Worm (Caenorhabditis elegans) whole organism, L2 larva: ENCODE measurements around the gene T11F8.1.
"Not testable (repeated sequence)": the region's sequence is repeated elsewhere in the genome, so short reads cannot be mapped to it uniquely, and the experiment has no call there.

Experiments used
- F13H6.1 ChIP-seq: sonication (generic microtip); optimal IDR thresholded peaks from 2 replicates; lab custom pipeline; 2016; ENCODE audit warnings: missing genetic modification characterization, missing compliant biosample characterization
- ZK546.5 ChIP-seq: sonication (generic microtip); optimal IDR thresholded peaks from 2 replicates; lab custom pipeline; 2017; ENCODE audit warnings: missing biosample characterization, missing genetic modification characterization
- aly-2 ChIP-seq: fragments of 150-350 bp; optimal IDR thresholded peaks from 2 replicates; lab custom pipeline; 2014; ENCODE audit warnings: missing biosample characterization, missing genetic modification characterization
- ama-1 ChIP-seq: fragments of 150-350 bp; optimal IDR thresholded peaks from 2 replicates; lab custom pipeline; 2018; ENCODE audit warnings: inconsistent platforms
- blmp-1 ChIP-seq: sonication (generic microtip); optimal IDR thresholded peaks from 2 replicates; lab custom pipeline; 2017; ENCODE audit warnings: missing genetic modification characterization, mild to moderate bottlenecking, missing compliant biosample characterization, antibody characterized with exemption, moderate library complexity; ENCODE audit not compliant: insufficient read depth
- ceh-16 ChIP-seq: fragments of 150-350 bp; optimal IDR thresholded peaks from 2 replicates; lab custom pipeline; 2014; ENCODE audit warnings: missing biosample characterization, missing genetic modification characterization
- egl-27 ChIP-seq: sonication (generic microtip); optimal IDR thresholded peaks from 3 replicates; lab custom pipeline; 2017; ENCODE audit warnings: missing biosample characterization, missing genetic modification reagents, missing genetic modification characterization
- elt-1 ChIP-seq: fragments of 150-350 bp; optimal IDR thresholded peaks from 2 replicates; lab custom pipeline; 2014; ENCODE audit warnings: missing biosample characterization, missing genetic modification characterization
- elt-3 ChIP-seq: sonication (generic microtip); optimal IDR thresholded peaks from 2 replicates; lab custom pipeline; 2017; ENCODE audit warnings: missing biosample characterization, missing genetic modification characterization
- fos-1 ChIP-seq: fragments of 150-350 bp; optimal IDR thresholded peaks from 2 replicates; lab custom pipeline; 2014; ENCODE audit warnings: missing biosample characterization, missing genetic modification characterization
- gmeb-1 ChIP-seq: fragments of 150-350 bp; optimal IDR thresholded peaks from 2 replicates; lab custom pipeline; 2014; ENCODE audit warnings: missing biosample characterization, missing genetic modification characterization
- lin-11 ChIP-seq: fragments of 150-350 bp; sonication (generic microtip); optimal IDR thresholded peaks from 2 replicates; lab custom pipeline; 2014; ENCODE audit warnings: missing biosample characterization, missing genetic modification characterization, inconsistent platforms, mixed read lengths
- lin-13 ChIP-seq: fragments of 150-350 bp; optimal IDR thresholded peaks from 2 replicates; lab custom pipeline; 2014; ENCODE audit warnings: missing biosample characterization, missing genetic modification reagents, missing genetic modification characterization
- lin-39 ChIP-seq: fragments of 150-350 bp; optimal IDR thresholded peaks from 2 replicates; lab custom pipeline; 2014; ENCODE audit warnings: missing biosample characterization, missing genetic modification reagents, missing genetic modification characterization
- mab-5 ChIP-seq: fragments of 150-350 bp; optimal IDR thresholded peaks from 2 replicates; lab custom pipeline; 2014; ENCODE audit warnings: missing biosample characterization, missing genetic modification characterization
- mbf-1 ChIP-seq: sonication (generic microtip); optimal IDR thresholded peaks from 2 replicates; lab custom pipeline; 2017; ENCODE audit warnings: missing biosample characterization, missing genetic modification characterization
- mdl-1 ChIP-seq, 2 experiments: fragments of 150-350 bp in 1 of 2; sonication (generic microtip) in 1 of 2; optimal IDR thresholded peaks; 2 replicates each; lab custom pipeline; 2017; ENCODE audit warnings: missing biosample characterization in 2 of 2, missing genetic modification characterization in 2 of 2
- nhr-11 ChIP-seq: fragments of 150-350 bp; optimal IDR thresholded peaks from 2 replicates; lab custom pipeline; 2014; ENCODE audit warnings: missing biosample characterization, missing genetic modification characterization
- nhr-129 ChIP-seq: fragments of 150-350 bp; optimal IDR thresholded peaks from 2 replicates; lab custom pipeline; 2014; ENCODE audit warnings: missing biosample characterization, missing genetic modification characterization
- nhr-23 ChIP-seq: fragments of 150-350 bp; optimal IDR thresholded peaks from 2 replicates; lab custom pipeline; 2014; ENCODE audit warnings: missing biosample characterization, missing genetic modification reagents, missing genetic modification characterization
- nhr-237 ChIP-seq: fragments of 150-350 bp; optimal IDR thresholded peaks from 2 replicates; lab custom pipeline; 2014; ENCODE audit warnings: missing biosample characterization, missing genetic modification characterization
- nhr-6 ChIP-seq: fragments of 150-350 bp; optimal IDR thresholded peaks from 2 replicates; lab custom pipeline; 2014; ENCODE audit warnings: missing biosample characterization, missing genetic modification characterization
- sem-4 ChIP-seq: fragments of 150-350 bp; optimal IDR thresholded peaks from 2 replicates; lab custom pipeline; 2014; ENCODE audit warnings: missing biosample characterization, missing genetic modification reagents, missing genetic modification characterization
- skn-1 ChIP-seq: sonication (generic microtip); optimal IDR thresholded peaks from 2 replicates; lab custom pipeline; 2017; ENCODE audit warnings: missing biosample characterization, missing genetic modification characterization
- unc-39 ChIP-seq: fragments of 150-350 bp; optimal IDR thresholded peaks from 2 replicates; lab custom pipeline; 2014; ENCODE audit warnings: missing biosample characterization, missing genetic modification characterization
- unc-55 ChIP-seq: fragments of 150-350 bp; sonication (generic microtip); optimal IDR thresholded peaks from 3 replicates; lab custom pipeline; 2014; ENCODE audit warnings: missing biosample characterization, missing genetic modification reagents, missing genetic modification characterization
- unc-62 ChIP-seq: fragments of 150-350 bp; optimal IDR thresholded peaks from 2 replicates; lab custom pipeline; 2014; ENCODE audit warnings: missing biosample characterization, missing genetic modification reagents, missing genetic modification characterization
- zag-1 ChIP-seq: fragments of 150-350 bp; optimal IDR thresholded peaks from 2 replicates; lab custom pipeline; 2014; ENCODE audit warnings: missing biosample characterization, missing genetic modification characterization
- ztf-1 ChIP-seq: fragments of 200-800 bp; sonication (Bioruptor generic); conservative IDR thresholded peaks from 2 replicates; pipeline ENCODE4 v1.3.6; 2022; ENCODE audit warnings: missing genetic modification characterization, missing compliant biosample characterization
- ztf-11 ChIP-seq: sonication (generic microtip); optimal IDR thresholded peaks from 2 replicates; lab custom pipeline; 2017; ENCODE audit warnings: missing biosample characterization, missing genetic modification characterization
- ztf-4 ChIP-seq: fragments of 150-350 bp; optimal IDR thresholded peaks from 2 replicates; lab custom pipeline; 2014; ENCODE audit warnings: missing biosample characterization, missing genetic modification characterization

The T11F8.1 gene

ce11 chrIV:5491054-5491453 is 11.7 kb downstream of the T11F8.1 start, which contains the start of gene B0273.115:
B0273.115 (minus strand) TSS chrIV:5491154.
- TF ChIP-seq zag-1 (tag; lab: Kevin White, UChicago); egl-27 (tag; lab: Kevin White, UChicago); mbf-1: not testable (repeated sequence)

ce11 chrIV:5492196-5492595 is 12.8 kb downstream of the T11F8.1 start:
- TF ChIP-seq unc-55 (GFP tag; lab: Kevin White, UChicago) = peak; percentile 20
- no peak for TF ChIP-seq fos-1
- peak; percentile 92 for TF ChIP-seq mab-5 (tag; lab: Kevin White, UChicago)

- TF ChIP-seq mbf-1 = no peak
- no peak for TF ChIP-seq unc-55 (GFP tag; lab: Kevin White, UChicago)
- TF ChIP-seq fos-1 = no peak
- TF ChIP-seq mab-5 (tag; lab: Kevin White, UChicago) = peak; percentile 64
- TF ChIP-seq ama-1 (lab: Kevin White, UChicago) = no peak
- TF ChIP-seq, all 48 proteins: peak for 1
Observed at ce11 chrIV:5493135-5493534, 13.7 kb downstream of the T11F8.1 start.

ce11 chrIV:5493692-5494091 is 14.3 kb downstream of the T11F8.1 start, which contains the start of gene B0273.1:
B0273.1 (plus strand) TSS chrIV:5493992.
- TF ChIP-seq ztf-1 (GFP tag; lab: Robert Waterston, UW) (no peak), aly-2 (tag; lab: Kevin White, UChicago) (no peak), elt-1 (tag; lab: Kevin White, UChicago) (no peak), ztf-11 (tag; lab: Kevin White, UChicago) (no peak), mbf-1 (no peak), unc-62 (no peak), skn-1 (tag; lab: Kevin White, UChicago) (no peak), ceh-16 (tag; lab: Kevin White, UChicago) (no peak), ama-1 (lab: Kevin White, UChicago) (no peak), F13H6.1 (tag; lab: Kevin White, UChicago) (no peak), blmp-1 (no peak), nhr-11 (no peak), nhr-237 (tag; lab: Kevin White, UChicago) (no peak)

- TF ChIP-seq lin-13 (GFP tag; lab: Kevin White, UChicago) (no peak), lin-39 (tag; lab: Kevin White, UChicago) (no peak), elt-3 (tag; lab: Kevin White, UChicago) (no peak), unc-62 (no peak), lin-11 (tag; lab: Kevin White, UChicago) (no peak), ztf-4 (tag; lab: Kevin White, UChicago) (no peak), ZK546.5 (no peak), mdl-1 (tag; optimal IDR thresholded peaks at IDR 0.05; lab: Kevin White, UChicago) (no peak), ceh-16 (tag; lab: Kevin White, UChicago) (no peak), nhr-11 (no peak)
Observed at ce11 chrIV:5494099-5494498, 14.7 kb downstream of the T11F8.1 start.

ce11 chrIV:5501414-5501813 is 22.0 kb downstream of the T11F8.1 start:
- TF ChIP-seq ceh-16 (tag; lab: Kevin White, UChicago) = no peak
- no peak for TF ChIP-seq unc-55 (GFP tag; lab: Kevin White, UChicago)
- TF ChIP-seq ztf-4 (tag; lab: Kevin White, UChicago) = no peak
- TF ChIP-seq nhr-129 (tag; lab: Kevin White, UChicago) = no peak
- no peak for TF ChIP-seq elt-1 (tag; lab: Kevin White, UChicago)
- no peak for TF ChIP-seq nhr-23
- TF ChIP-seq mdl-1 (tag; optimal IDR thresholded peaks at IDR 0.05; lab: Kevin White, UChicago) = no peak
- no peak for TF ChIP-seq mab-5 (tag; lab: Kevin White, UChicago)
- TF ChIP-seq lin-11 (tag; lab: Kevin White, UChicago) = no peak
- TF ChIP-seq ZK546.5 = no peak
- no peak for TF ChIP-seq sem-4 (tag; lab: Kevin White, UChicago)
- no peak for TF ChIP-seq gmeb-1
- no peak for TF ChIP-seq nhr-6
- TF ChIP-seq nhr-11 = no peak
- no peak for TF ChIP-seq unc-39 (tag; lab: Kevin White, UChicago)
